Fruit fly (Drosophila melanogaster) whole organism, wandering third instar larva: ENCODE measurements around the gene dgt4.

ENCODE experiments used
- CG9705 ChIP-seq: fragments of 200-800 bp; sonication (Bioruptor generic); optimal IDR thresholded peaks from 2 replicates; lab custom pipeline; 2018; ENCODE audit warnings: missing biosample characterization, mild to moderate bottlenecking, missing genetic modification characterization
- Dfd ChIP-seq: fragments of >200 bp; optimal IDR thresholded peaks from 2 replicates; lab custom pipeline; 2017; ENCODE audit warnings: missing biosample characterization, missing genetic modification characterization
- GATAd ChIP-seq: sonication (Bioruptor generic); optimal IDR thresholded peaks from 2 replicates; lab custom pipeline; 2016; ENCODE audit warnings: missing biosample characterization, missing genetic modification characterization
- HLH106 ChIP-seq: fragments of 200-800 bp; optimal IDR thresholded peaks from 3 replicates; lab custom pipeline; 2019; ENCODE audit warnings: missing biosample characterization, mild to moderate bottlenecking, missing genetic modification characterization, moderate library complexity
- Hr78 ChIP-seq: fragments of >200 bp; optimal IDR thresholded peaks from 2 replicates; lab custom pipeline; 2017; ENCODE audit warnings: missing biosample characterization, missing genetic modification characterization
- Hr83 ChIP-seq: fragments of 200-300 bp; sonication (Bioruptor generic); optimal IDR thresholded peaks from 2 replicates; lab custom pipeline; 2016; ENCODE audit warnings: missing biosample characterization, mild to moderate bottlenecking, missing genetic modification characterization, moderate library complexity; ENCODE audit not compliant: poor library complexity, severe bottlenecking
- Mio ChIP-seq: sonication (Bioruptor generic); optimal IDR thresholded peaks from 2 replicates; lab custom pipeline; 2016; ENCODE audit warnings: missing biosample characterization, missing genetic modification characterization
- Rel ChIP-seq, 2 experiments: fragments of 200-800 bp; sonication (Bioruptor generic) in 1 of 2; optimal IDR thresholded peaks; 2 replicates in 1 of 2; 3 replicates in 1 of 2; lab custom pipeline; 2016 to 2019; ENCODE audit warnings: mild to moderate bottlenecking in 2 of 2, missing biosample characterization in 2 of 2, missing genetic modification characterization in 2 of 2, moderate library complexity in 1 of 2
- Sp1 ChIP-seq: fragments of 200-800 bp; sonication (Bioruptor generic); optimal IDR thresholded peaks from 3 replicates; lab custom pipeline; 2019; ENCODE audit warnings: missing biosample characterization, mild to moderate bottlenecking, missing genetic modification characterization, moderate library complexity
- br ChIP-seq: fragments of 200-800 bp; sonication (Bioruptor generic); optimal IDR thresholded peaks from 2 replicates; lab custom pipeline; 2016; ENCODE audit warnings: missing biosample characterization, missing genetic modification characterization
- ey ChIP-seq: fragments of 200-800 bp; sonication (Bioruptor generic); optimal IDR thresholded peaks from 2 replicates; lab custom pipeline; 2016; ENCODE audit warnings: missing biosample characterization, missing genetic modification characterization
- foxo ChIP-seq, 2 experiments: fragments of 200-800 bp; sonication (Bioruptor generic); optimal IDR thresholded peaks; 2 replicates in 1 of 2; 3 replicates in 1 of 2; lab custom pipeline; 2016 to 2017; ENCODE audit warnings: missing biosample characterization in 2 of 2, missing genetic modification characterization in 2 of 2
- fru ChIP-seq: fragments of 200-800 bp; sonication (Bioruptor generic); optimal IDR thresholded peaks from 3 replicates; lab custom pipeline; 2016; ENCODE audit warnings: missing biosample characterization, mild to moderate bottlenecking, missing genetic modification characterization
- h ChIP-seq: fragments of 200-800 bp; sonication (Bioruptor generic); optimal IDR thresholded peaks from 3 replicates; lab custom pipeline; 2016; ENCODE audit warnings: missing biosample characterization, mild to moderate bottlenecking, missing genetic modification characterization
- jim ChIP-seq: fragments of 175-275, 200-325 bp; sonication (Bioruptor generic); optimal IDR thresholded peaks from 2 replicates; lab custom pipeline; 2016; ENCODE audit warnings: missing biosample characterization, mild to moderate bottlenecking, missing genetic modification characterization
- lola ChIP-seq: fragments of >200 bp; optimal IDR thresholded peaks from 2 replicates; lab custom pipeline; 2017; ENCODE audit warnings: missing biosample characterization, missing genetic modification characterization
- pan ChIP-seq: fragments of >200 bp; optimal IDR thresholded peaks from 2 replicates; lab custom pipeline; 2017
- psq ChIP-seq: fragments of 200-800 bp; sonication (Bioruptor generic); optimal IDR thresholded peaks from 3 replicates; lab custom pipeline; 2017; ENCODE audit warnings: missing biosample characterization, mild to moderate bottlenecking, missing genetic modification characterization, moderate library complexity
- rgr ChIP-seq: fragments of 200-800 bp; sonication (Bioruptor generic); optimal IDR thresholded peaks from 3 replicates; lab custom pipeline; 2016; ENCODE audit warnings: missing biosample characterization, mild to moderate bottlenecking, missing genetic modification characterization
- sage ChIP-seq: fragments of 200-800 bp; sonication (Bioruptor generic); optimal IDR thresholded peaks from 2 replicates; lab custom pipeline; 2016; ENCODE audit warnings: missing biosample characterization, mild to moderate bottlenecking, missing genetic modification characterization
- sv ChIP-seq: fragments of 200-800 bp; sonication (Bioruptor generic); optimal IDR thresholded peaks from 3 replicates; lab custom pipeline; 2016; ENCODE audit warnings: missing biosample characterization, missing genetic modification characterization
- tai ChIP-seq: sonication (Bioruptor generic); optimal IDR thresholded peaks from 2 replicates; lab custom pipeline; 2016; ENCODE audit warnings: missing biosample characterization, missing genetic modification characterization
- usp ChIP-seq: fragments of >200 bp; optimal IDR thresholded peaks from 2 replicates; lab custom pipeline; 2017; ENCODE audit warnings: missing biosample characterization, missing genetic modification characterization

The dgt4 gene

DNA sequence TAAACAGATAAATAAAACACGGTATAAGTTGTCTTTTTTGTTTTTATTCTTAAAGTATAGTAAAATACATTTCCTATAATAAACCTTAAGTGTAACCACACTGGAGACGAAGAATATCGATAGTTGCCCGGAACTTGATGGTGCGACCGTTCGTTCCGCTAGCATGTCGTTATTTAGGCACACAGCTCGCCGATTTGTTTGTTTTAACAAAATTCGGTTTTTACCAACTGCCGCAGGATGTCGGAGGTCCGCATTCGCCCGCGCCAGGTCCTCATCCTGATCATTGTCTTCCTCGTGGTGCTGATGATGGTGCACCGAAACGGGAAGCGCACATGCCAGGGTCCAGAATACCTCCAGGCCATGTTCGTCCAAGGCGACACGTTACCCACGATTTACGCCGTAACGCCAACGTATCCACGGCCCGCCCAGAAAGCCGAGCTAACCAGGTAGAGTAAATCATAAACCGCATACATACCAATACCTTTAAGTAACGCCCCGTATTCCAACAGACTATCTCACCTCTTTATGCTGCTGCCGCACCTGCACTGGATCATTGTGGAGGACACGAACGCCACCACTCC lies 17.6 kb downstream of the dgt4 start, which contains the start of gene GlcAT-I:
Gene GlcAT-I (plus strand): TSS at position 163 of the 581 bp plus-strand sequence.
- TF ChIP-seq h = no peak
- TF ChIP-seq Rel (GFP tag; optimal IDR thresholded peaks at IDR 0.05; lab: Kevin White, UChicago) = no peak
- peak; percentile 18 for TF ChIP-seq Rel (tag; optimal IDR thresholded peaks at IDR 0.05; lab: Kevin White, UChicago)
- no peak for TF ChIP-seq fru (GFP tag; lab: Kevin White, UChicago)
- TF ChIP-seq, all 38 proteins: peak for 1

DNA sequence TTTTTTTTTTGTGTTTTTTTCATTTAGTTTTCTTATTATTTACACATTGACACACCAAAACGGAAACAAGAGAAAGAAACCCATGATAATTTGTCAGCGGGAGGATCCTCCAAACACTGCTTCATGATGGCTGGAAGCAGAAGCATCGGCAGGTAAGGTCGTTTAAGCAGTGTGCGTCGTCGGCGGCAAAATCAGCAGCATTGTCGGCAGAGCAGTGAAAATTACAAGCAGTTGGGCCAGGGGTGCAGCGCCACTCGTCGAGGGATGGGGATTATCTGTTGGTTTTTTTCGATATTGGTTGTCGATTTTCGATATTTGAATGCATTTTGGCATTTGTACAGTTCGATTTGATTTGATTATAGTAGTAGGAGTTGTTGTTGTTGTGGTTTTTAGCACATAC lies 25.5 kb downstream of the dgt4 start:
- no peak for TF ChIP-seq h
- no peak for TF ChIP-seq lola (GFP tag; lab: Kevin White, UChicago)
- TF ChIP-seq pan (lab: Kevin White, UChicago) = no peak
- TF ChIP-seq rgr (GFP tag; lab: Kevin White, UChicago) = no peak
- TF ChIP-seq Hr83 = no peak
- no peak for TF ChIP-seq CG9705 (GFP tag; lab: Kevin White, UChicago)
- no peak for TF ChIP-seq psq (GFP tag; lab: Kevin White, UChicago)
- no peak for TF ChIP-seq jim (GFP tag; lab: Kevin White, UChicago)
- TF ChIP-seq sv = no peak
- no peak for TF ChIP-seq ey (GFP tag; lab: Kevin White, UChicago)
- TF ChIP-seq fru (GFP tag; lab: Kevin White, UChicago) = no peak
- TF ChIP-seq GATAd (GFP tag; lab: Kevin White, UChicago) = no peak
- TF ChIP-seq sage (GFP tag; lab: Kevin White, UChicago) = no peak
- TF ChIP-seq tai (GFP tag; lab: Kevin White, UChicago) = no peak
- TF ChIP-seq Dfd (GFP tag; lab: Kevin White, UChicago) = no peak
- no peak for TF ChIP-seq Hr78 (GFP tag; lab: Kevin White, UChicago)
- TF ChIP-seq Sp1 = no peak
- no peak for TF ChIP-seq br (GFP tag; lab: Kevin White, UChicago)
- TF ChIP-seq, all 38 proteins: peak for 0

- TF ChIP-seq HLH106 (peak; percentile 11), Mio (GFP tag; lab: Kevin White, UChicago) (no peak), ey (GFP tag; lab: Kevin White, UChicago) (no peak), jim (GFP tag; lab: Kevin White, UChicago) (no peak), usp (no peak), foxo (GFP tag; optimal IDR thresholded peaks at IDR 0.05; lab: Kevin White, UChicago) (no peak), Sp1 (no peak)
These were observed 37.5 kb downstream of the dgt4 start for dm6 chrX:4150989-4151388.
